Worm (Caenorhabditis elegans) whole organism, L3 larva: ENCODE results near the gene acl-8.

Source experiments
- ceh-28 ChIP-seq: fragments of 150-350 bp; optimal IDR thresholded peaks from 2 replicates; lab custom pipeline; 2014; ENCODE audit warnings: missing biosample characterization, missing genetic modification reagents, missing genetic modification characterization
- ceh-82 ChIP-seq: fragments of 150-350 bp; optimal IDR thresholded peaks from 2 replicates; lab custom pipeline; 2014; ENCODE audit warnings: missing biosample characterization, missing genetic modification characterization
- jun-1 ChIP-seq: fragments of 150-350 bp; optimal IDR thresholded peaks from 2 replicates; lab custom pipeline; 2014; ENCODE audit warnings: missing biosample characterization, missing genetic modification reagents, missing genetic modification characterization
- lsy-12 ChIP-seq: sonication (generic microtip); optimal IDR thresholded peaks from 2 replicates; lab custom pipeline; 2016; ENCODE audit warnings: mild to moderate bottlenecking, missing genetic modification characterization, missing compliant biosample characterization
- mdl-1 ChIP-seq: fragments of 150-350 bp; optimal IDR thresholded peaks from 2 replicates; lab custom pipeline; 2014; ENCODE audit warnings: missing biosample characterization, missing genetic modification characterization
- mml-1 ChIP-seq: fragments of 150-350 bp; sonication (generic microtip); optimal IDR thresholded peaks from 3 replicates; lab custom pipeline; 2014; ENCODE audit warnings: missing biosample characterization, missing genetic modification characterization
- nhr-11 ChIP-seq: fragments of 150-350 bp; optimal IDR thresholded peaks from 2 replicates; lab custom pipeline; 2014; ENCODE audit warnings: missing biosample characterization, missing genetic modification characterization
- nhr-237 ChIP-seq: fragments of 150-350 bp; optimal IDR thresholded peaks from 2 replicates; lab custom pipeline; 2014; ENCODE audit warnings: missing biosample characterization, missing genetic modification characterization
- nhr-28 ChIP-seq: fragments of 150-350 bp; optimal IDR thresholded peaks from 2 replicates; lab custom pipeline; 2014; ENCODE audit warnings: missing biosample characterization, missing genetic modification characterization
- nhr-77 ChIP-seq: fragments of 150-350 bp; optimal IDR thresholded peaks from 2 replicates; lab custom pipeline; 2014; ENCODE audit warnings: missing biosample characterization, missing genetic modification characterization
- pha-4 ChIP-seq: fragments of 150-350 bp; optimal IDR thresholded peaks from 2 replicates; lab custom pipeline; 2014; ENCODE audit warnings: missing biosample characterization, missing genetic modification reagents, missing genetic modification characterization
- sea-2 ChIP-seq: fragments of 150-350 bp; sonication (generic microtip); optimal IDR thresholded peaks from 4 replicates; lab custom pipeline; 2014; ENCODE audit warnings: missing biosample characterization, missing genetic modification reagents, missing genetic modification characterization
- skn-1 ChIP-seq: fragments of 150-350 bp; optimal IDR thresholded peaks from 2 replicates; lab custom pipeline; 2014; ENCODE audit warnings: missing biosample characterization, missing genetic modification characterization
- ztf-4 ChIP-seq: fragments of 150-350 bp; optimal IDR thresholded peaks from 2 replicates; lab custom pipeline; 2014; ENCODE audit warnings: missing biosample characterization, missing genetic modification characterization

ce11 chrV:6467676-6468075 lies 17.0 kb downstream of the acl-8 start:
- TF ChIP-seq ceh-28 (no peak), mml-1 (tag; lab: Kevin White, UChicago) (no peak), skn-1 (tag; lab: Kevin White, UChicago) (no peak), mdl-1 (tag; lab: Kevin White, UChicago) (no peak), nhr-237 (tag; lab: Kevin White, UChicago) (no peak), jun-1 (no peak), pha-4 (tag; lab: Kevin White, UChicago) (no peak), ztf-4 (no peak), sea-2 (GFP tag; lab: Kevin White, UChicago) (no peak), lsy-12 (no peak), ceh-82 (tag; lab: Kevin White, UChicago) (no peak), nhr-11 (tag; lab: Kevin White, UChicago) (no peak), nhr-28 (tag; lab: Kevin White, UChicago) (no peak), nhr-77 (tag; lab: Kevin White, UChicago) (no peak)
